Fruit fly (Drosophila melanogaster) whole organism, embryonic: ENCODE measurements around the gene wda.

Source experiments
- Antp ChIP-seq: fragments of 200-800 bp; sonication (Bioruptor generic); optimal IDR thresholded peaks from 3 replicates; lab custom pipeline; 2016; ENCODE audit warnings: missing biosample characterization, missing genetic modification characterization
- CG11093 ChIP-seq: fragments of 200-800 bp; sonication (Bioruptor generic); IDR thresholded peaks from 3 replicates; pipeline ENCODE4 v1.3.6; 2022; ENCODE audit warnings: missing biosample characterization, missing genetic modification characterization
- CG12391 ChIP-seq: fragments of 200-800 bp; sonication (Bioruptor generic); optimal IDR thresholded peaks from 3 replicates; lab custom pipeline; 2018; ENCODE audit warnings: missing biosample characterization, mild to moderate bottlenecking, missing genetic modification characterization, moderate library complexity
- CG14710 ChIP-seq: fragments of 200-800 bp; sonication (Bioruptor generic); optimal IDR thresholded peaks from 3 replicates; lab custom pipeline; 2019; ENCODE audit warnings: missing biosample characterization, mild to moderate bottlenecking, missing genetic modification characterization, moderate library complexity
- CG16813 ChIP-seq: fragments of 200-800 bp; sonication (Bioruptor generic); IDR thresholded peaks from 3 replicates; pipeline ENCODE4 v1.3.6; 2022; ENCODE audit warnings: missing biosample characterization, missing genetic modification characterization; ENCODE audit not compliant: partially characterized antibody
- CG16815 ChIP-seq: fragments of 200-800 bp; sonication (Bioruptor generic); optimal IDR thresholded peaks from 3 replicates; lab custom pipeline; 2017; ENCODE audit warnings: missing biosample characterization, mild to moderate bottlenecking, missing genetic modification characterization
- CG17361 ChIP-seq: fragments of 200-800 bp; sonication (Bioruptor generic); IDR thresholded peaks from 3 replicates; pipeline ENCODE4 v1.3.6; 2022; ENCODE audit warnings: missing biosample characterization, missing genetic modification characterization
- CG17829 ChIP-seq: fragments of 200-800 bp; optimal IDR thresholded peaks from 2 replicates; lab custom pipeline; 2019; ENCODE audit warnings: missing biosample characterization, mild to moderate bottlenecking, missing genetic modification characterization, moderate library complexity
- CG2116 ChIP-seq: fragments of 200-800 bp; sonication (Bioruptor generic); optimal IDR thresholded peaks from 3 replicates; lab custom pipeline; 2018; ENCODE audit warnings: missing biosample characterization, mild to moderate bottlenecking, missing genetic modification characterization
- CG2120 ChIP-seq: fragments of 200-800 bp; sonication (Bioruptor generic); optimal IDR thresholded peaks from 3 replicates; lab custom pipeline; 2016; ENCODE audit warnings: missing biosample characterization, missing genetic modification characterization
- CG4360 ChIP-seq: fragments of 200-800 bp; sonication (Bioruptor generic); IDR thresholded peaks from 2 replicates; pipeline ENCODE4 v1.3.6; 2022; ENCODE audit warnings: missing biosample characterization, missing genetic modification characterization
- CG4404 ChIP-seq: fragments of 200-800 bp; sonication (Bioruptor generic); IDR thresholded peaks from 2 replicates; pipeline ENCODE4 v1.3.6; 2022; ENCODE audit warnings: missing biosample characterization, missing genetic modification characterization
- CG4617 ChIP-seq: fragments of 200-800 bp; sonication (Bioruptor generic); optimal IDR thresholded peaks from 3 replicates; lab custom pipeline; 2016; ENCODE audit warnings: missing biosample characterization, missing genetic modification characterization, borderline replicate concordance
- CG6813 ChIP-seq: fragments of 200-800 bp; sonication (Bioruptor generic); optimal IDR thresholded peaks from 2 replicates; lab custom pipeline; 2017; ENCODE audit warnings: missing biosample characterization, missing genetic modification characterization, mild to moderate bottlenecking, moderate library complexity, missing genetic modification reagents
- CG9932 ChIP-seq: fragments of 200-800 bp; sonication (Bioruptor generic); IDR thresholded peaks from 2 replicates; pipeline ENCODE4 v1.3.6; 2022; ENCODE audit warnings: missing biosample characterization, missing genetic modification characterization
- CHES-1-like ChIP-seq: fragments of 200-800 bp; sonication (Bioruptor generic); optimal IDR thresholded peaks from 2 replicates; lab custom pipeline; 2016; ENCODE audit warnings: missing biosample characterization, missing genetic modification characterization
- CoRest ChIP-seq: fragments of 200-800 bp; sonication (Bioruptor generic); optimal IDR thresholded peaks from 3 replicates; lab custom pipeline; 2018; ENCODE audit warnings: missing biosample characterization, mild to moderate bottlenecking, missing genetic modification characterization, moderate library complexity
- D ChIP-seq, 2 experiments: fragments of 200-800 bp in 1 of 2; fragments of >200 bp in 1 of 2; sonication (Bioruptor generic) in 1 of 2; optimal IDR thresholded peaks; 2 replicates in 1 of 2; 3 replicates in 1 of 2; lab custom pipeline; 2017; ENCODE audit warnings: mild to moderate bottlenecking in 1 of 2, missing biosample characterization in 1 of 2, missing genetic modification characterization in 1 of 2, missing genetic modification reagents in 1 of 2
- D19A ChIP-seq: fragments of 200-800 bp; optimal IDR thresholded peaks from 3 replicates; lab custom pipeline; 2019; ENCODE audit warnings: missing biosample characterization, mild to moderate bottlenecking, missing genetic modification characterization, moderate library complexity
- Dip3 ChIP-seq: fragments of 200-800 bp; sonication (Bioruptor generic); optimal IDR thresholded peaks from 3 replicates; lab custom pipeline; 2016; ENCODE audit warnings: missing biosample characterization, missing genetic modification characterization
- Fer2 ChIP-seq: fragments of 200-800 bp; sonication (Bioruptor generic); optimal IDR thresholded peaks from 2 replicates; lab custom pipeline; 2018; ENCODE audit warnings: missing biosample characterization, mild to moderate bottlenecking, missing genetic modification characterization, moderate library complexity
- HLH3B ChIP-seq: fragments of 200-800 bp; sonication (Bioruptor generic); IDR thresholded peaks from 2 replicates; pipeline ENCODE4 v1.3.6; 2022; ENCODE audit warnings: missing biosample characterization, missing genetic modification characterization
- Hmx ChIP-seq: fragments of 200-800 bp; sonication (Bioruptor generic); optimal IDR thresholded peaks from 2 replicates; lab custom pipeline; 2016; ENCODE audit warnings: missing biosample characterization, missing genetic modification characterization
- Ptx1 ChIP-seq: fragments of 200-800 bp; sonication (Bioruptor generic); IDR thresholded peaks from 2 replicates; pipeline ENCODE4 v1.3.6; 2022; ENCODE audit warnings: missing biosample characterization, missing genetic modification characterization
- Sox102F ChIP-seq: fragments of 200-800 bp; sonication (Bioruptor generic); optimal IDR thresholded peaks from 2 replicates; lab custom pipeline; 2018; ENCODE audit warnings: missing biosample characterization, mild to moderate bottlenecking, missing genetic modification characterization, moderate library complexity
- Xbp1 ChIP-seq: fragments of 200-800 bp; sonication (Bioruptor generic); optimal IDR thresholded peaks from 3 replicates; lab custom pipeline; 2016; ENCODE audit warnings: missing biosample characterization, mild to moderate bottlenecking, missing genetic modification characterization
- ash1 ChIP-seq: fragments of 200-800 bp; sonication (Bioruptor generic); optimal IDR thresholded peaks from 2 replicates; lab custom pipeline; 2018; ENCODE audit warnings: missing biosample characterization, mild to moderate bottlenecking, missing genetic modification characterization
- bigmax ChIP-seq: fragments of 200-800 bp; sonication (Bioruptor generic); optimal IDR thresholded peaks from 2 replicates; lab custom pipeline; 2018; ENCODE audit warnings: missing biosample characterization, mild to moderate bottlenecking, missing genetic modification characterization
- dimm ChIP-seq: fragments of 200-800 bp; sonication (Bioruptor generic); IDR thresholded peaks from 2 replicates; pipeline ENCODE4 v1.3.6; 2022; ENCODE audit warnings: missing biosample characterization, missing genetic modification characterization
- disco-r ChIP-seq: fragments of 200-800 bp; sonication (Bioruptor generic); optimal IDR thresholded peaks from 2 replicates; lab custom pipeline; 2016; ENCODE audit warnings: missing biosample characterization, missing genetic modification characterization
- dmrt11E ChIP-seq: fragments of 200-800 bp; sonication (Bioruptor generic); optimal IDR thresholded peaks from 3 replicates; lab custom pipeline; 2018; ENCODE audit warnings: missing biosample characterization, mild to moderate bottlenecking, missing genetic modification characterization, moderate library complexity
- exex ChIP-seq: fragments of 200-800 bp; sonication (Bioruptor generic); optimal IDR thresholded peaks from 4 replicates; lab custom pipeline; 2018; ENCODE audit warnings: missing biosample characterization, mild to moderate bottlenecking, missing genetic modification characterization, moderate library complexity
- fd3F ChIP-seq: fragments of 200-800 bp; sonication (Bioruptor generic); optimal IDR thresholded peaks from 2 replicates; lab custom pipeline; 2018; ENCODE audit warnings: missing biosample characterization, mild to moderate bottlenecking, missing genetic modification characterization, moderate library complexity
- gem ChIP-seq: fragments of 200-800 bp; sonication (Bioruptor generic); optimal IDR thresholded peaks from 2 replicates; lab custom pipeline; 2019; ENCODE audit warnings: missing biosample characterization, mild to moderate bottlenecking, missing genetic modification characterization, moderate library complexity
- gsb-n ChIP-seq: fragments of 200-800 bp; sonication (Bioruptor generic); optimal IDR thresholded peaks from 3 replicates; lab custom pipeline; 2018; ENCODE audit warnings: missing biosample characterization, mild to moderate bottlenecking, missing genetic modification characterization
- hkb ChIP-seq, 2 experiments: fragments of 200-800 bp in 1 of 2; fragments of >200 bp in 1 of 2; sonication (Bioruptor generic) in 1 of 2; IDR thresholded peaks in 1 of 2; optimal IDR thresholded peaks in 1 of 2; 2 replicates each; pipeline versions ENCODE4 v1.3.6 to Lab custom; 2017 to 2022; ENCODE audit warnings: missing biosample characterization in 1 of 2, missing genetic modification characterization in 1 of 2
- kah ChIP-seq: fragments of 200-800 bp; sonication (Bioruptor generic); optimal IDR thresholded peaks from 2 replicates; lab custom pipeline; 2018; ENCODE audit warnings: missing biosample characterization, mild to moderate bottlenecking, missing genetic modification characterization
- lmd ChIP-seq: fragments of 200-800 bp; sonication (Bioruptor generic); IDR thresholded peaks from 2 replicates; pipeline ENCODE4 v1.3.6; 2022; ENCODE audit warnings: missing biosample characterization, missing genetic modification characterization
- org-1 ChIP-seq: fragments of 200-800 bp; sonication (Bioruptor generic); optimal IDR thresholded peaks from 2 replicates; lab custom pipeline; 2017; ENCODE audit warnings: missing biosample characterization, missing genetic modification characterization
- pros ChIP-seq: fragments of 200-800 bp; sonication (Bioruptor generic); optimal IDR thresholded peaks from 3 replicates; lab custom pipeline; 2019; ENCODE audit warnings: missing biosample characterization, mild to moderate bottlenecking, missing genetic modification characterization, moderate library complexity
- sima ChIP-seq: fragments of 200-800 bp; sonication (Bioruptor generic); optimal IDR thresholded peaks from 2 replicates; lab custom pipeline; 2016; ENCODE audit warnings: missing biosample characterization, missing genetic modification characterization
- twi ChIP-seq: fragments of 200-800 bp; optimal IDR thresholded peaks from 2 replicates; lab custom pipeline; 2019; ENCODE audit warnings: missing biosample characterization, mild to moderate bottlenecking, missing genetic modification characterization, moderate library complexity
- unpg ChIP-seq: fragments of 200-800 bp; sonication (Bioruptor generic); optimal IDR thresholded peaks from 3 replicates; lab custom pipeline; 2018; ENCODE audit warnings: missing biosample characterization, mild to moderate bottlenecking, missing genetic modification characterization, moderate library complexity

wda gene

DNA sequence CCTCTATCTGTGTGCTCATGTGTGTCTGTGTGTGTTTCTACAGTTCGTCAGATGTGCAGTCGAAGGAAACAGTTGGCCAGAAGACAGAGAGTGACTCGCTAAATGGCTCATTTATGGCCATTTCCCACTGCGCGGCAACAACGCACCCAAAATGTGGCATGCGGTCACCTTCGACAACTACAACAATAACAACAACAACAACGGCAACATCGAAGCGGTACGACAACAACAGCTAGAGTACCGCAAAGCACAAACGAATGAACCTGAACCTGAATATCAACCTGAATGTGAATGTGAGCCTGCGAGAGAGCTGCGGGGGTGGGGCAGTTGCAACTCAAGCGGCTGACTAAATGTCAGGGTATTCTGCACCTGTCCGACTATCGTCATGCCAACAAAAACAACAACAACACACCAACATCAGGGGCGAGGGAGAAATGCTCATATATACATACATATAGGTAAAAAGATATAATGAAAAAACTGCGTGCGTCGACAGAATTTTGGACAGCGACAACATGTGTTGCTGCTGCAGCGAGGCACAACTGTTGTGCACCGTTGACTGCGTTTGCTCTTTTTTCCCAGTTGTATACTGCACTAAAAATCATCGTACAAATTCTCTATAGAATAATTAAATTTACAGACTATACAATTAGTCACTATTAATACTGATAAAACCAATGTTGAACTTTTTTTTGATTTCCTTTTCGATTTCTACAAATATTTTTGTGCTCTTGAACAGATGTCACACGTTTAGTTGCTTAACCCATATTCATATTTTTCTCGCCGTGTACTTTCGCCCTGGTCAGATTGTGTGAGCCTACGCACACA is 42.4 kb upstream of the wda start (continued):
- TF ChIP-seq Sox102F (GFP tag; lab: Kevin White, UChicago) (peak; percentile 32), CG2116 (GFP tag; lab: Kevin White, UChicago) (peak; percentile 27), sima (no peak), disco-r (GFP tag; lab: Kevin White, UChicago) (no peak), CG11093 (GFP tag; lab: Robert Waterston, UW) (no peak), dimm (no peak), pros (GFP tag; lab: Kevin White, UChicago) (no peak), Antp (GFP tag; lab: Kevin White, UChicago) (no peak), exex (no peak), CoRest (tag; lab: Kevin White, UChicago) (peak; percentile 37), Hmx (GFP tag; lab: Kevin White, UChicago) (no peak), kah (GFP tag; lab: Kevin White, UChicago) (no peak), CG17829 (tag; lab: Kevin White, UChicago) (peak; percentile 26), org-1 (GFP tag; lab: Kevin White, UChicago) (peak; percentile 30), CHES-1-like (GFP tag; lab: Kevin White, UChicago) (peak; percentile 3), Xbp1 (GFP tag; lab: Kevin White, UChicago) (peak; percentile 43), twi (peak; percentile 95), unpg (GFP tag; lab: Kevin White, UChicago) (peak; percentile 52), D (optimal IDR thresholded peaks at IDR 0.05; lab: Kevin White, UChicago) (peak; percentile 46), D (GFP tag; optimal IDR thresholded peaks at IDR 0.05; lab: Kevin White, UChicago) (no peak), dmrt11E (tag; lab: Kevin White, UChicago) (peak; percentile 91), Fer2 (no peak), CG9932 (GFP tag; lab: Robert Waterston, UW) (no peak), D19A (peak; percentile 39), gem (peak; percentile 78), ash1 (no peak), bigmax (no peak), lmd (GFP tag; lab: Robert Waterston, UW) (peak; percentile 18; the same call in 1 of the 2 replicates), CG14710 (tag; lab: Kevin White, UChicago) (peak; percentile 11), CG16813 (GFP tag; lab: Robert Waterston, UW) (no peak), Dip3 (GFP tag; lab: Kevin White, UChicago) (no peak), gsb-n (tag; lab: Kevin White, UChicago) (peak; percentile 64), HLH3B (GFP tag; lab: Robert Waterston, UW) (no peak), CG12391 (tag; lab: Kevin White, UChicago) (peak; percentile 78), Ptx1 (no peak), CG6813 (GFP tag; lab: Kevin White, UChicago) (no peak), fd3F (GFP tag; lab: Kevin White, UChicago) (no peak), CG4360 (GFP tag; lab: Robert Waterston, UW) (peak; percentile 94), CG4404 (peak; percentile 55; the same call in 1 of the 2 replicates), CG2120 (no peak), hkb (optimal IDR thresholded peaks at IDR 0.05; lab: Kevin White, UChicago) (no peak), hkb (GFP tag; IDR thresholded peaks at IDR 0.05; lab: Robert Waterston, UW) (no peak), CG16815 (GFP tag; lab: Kevin White, UChicago) (peak; percentile 70), CG17361 (GFP tag; lab: Robert Waterston, UW) (peak; percentile 36; the same call in 1 of the 3 replicates), CG4617 (GFP tag; lab: Kevin White, UChicago) (no peak)
